Fruit fly (Drosophila melanogaster) whole organism, embryonic: ENCODE results near the gene pim.

Experiments used
- Aef1 ChIP-seq: fragments of 200-800 bp; sonication (Bioruptor generic); IDR thresholded peaks from 3 replicates; pipeline ENCODE4 v1.3.6; 2022; ENCODE audit warnings: missing biosample characterization, missing genetic modification characterization
- Atf3 ChIP-seq: fragments of 200-800 bp; sonication (Bioruptor generic); optimal IDR thresholded peaks from 3 replicates; lab custom pipeline; 2016; ENCODE audit warnings: missing biosample characterization, missing genetic modification characterization
- B-H2 ChIP-seq: fragments of 200-800 bp; sonication (Bioruptor generic); optimal IDR thresholded peaks from 2 replicates; lab custom pipeline; 2018; ENCODE audit warnings: missing biosample characterization, mild to moderate bottlenecking, missing genetic modification characterization
- Blimp-1 ChIP-seq: fragments of 200-800 bp; sonication (Bioruptor generic); optimal IDR thresholded peaks from 3 replicates; lab custom pipeline; 2018; ENCODE audit warnings: missing biosample characterization, missing genetic modification characterization, mild to moderate bottlenecking, moderate library complexity, missing genetic modification reagents
- C15 ChIP-seq: fragments of 200-800 bp; sonication (Bioruptor generic); IDR thresholded peaks from 3 replicates; pipeline ENCODE4 v1.3.6; 2022; ENCODE audit warnings: missing biosample characterization, missing genetic modification characterization
- CG10147 ChIP-seq: fragments of 200-800 bp; sonication (Bioruptor generic); optimal IDR thresholded peaks from 2 replicates; lab custom pipeline; 2019; ENCODE audit warnings: missing biosample characterization, mild to moderate bottlenecking, missing genetic modification characterization, moderate library complexity
- CG1024 ChIP-seq: fragments of 200-800 bp; sonication (Bioruptor generic); IDR thresholded peaks from 2 replicates; pipeline ENCODE4 v1.3.6; 2022; ENCODE audit warnings: missing biosample characterization, missing genetic modification characterization
- CG10431 ChIP-seq: fragments of 200-800 bp; sonication (Bioruptor generic); optimal IDR thresholded peaks from 3 replicates; lab custom pipeline; 2018; ENCODE audit warnings: missing biosample characterization, mild to moderate bottlenecking, missing genetic modification characterization
- CG12104 ChIP-seq: fragments of 200-800 bp; sonication (Bioruptor generic); optimal IDR thresholded peaks from 3 replicates; lab custom pipeline; 2016; ENCODE audit warnings: missing biosample characterization, missing genetic modification characterization
- CG15269 ChIP-seq: fragments of 200-800 bp; sonication (Bioruptor generic); optimal IDR thresholded peaks from 2 replicates; lab custom pipeline; 2018; ENCODE audit warnings: missing biosample characterization, mild to moderate bottlenecking, missing genetic modification characterization, moderate library complexity
- CG17361 ChIP-seq: fragments of 200-800 bp; sonication (Bioruptor generic); IDR thresholded peaks from 3 replicates; pipeline ENCODE4 v1.3.6; 2022; ENCODE audit warnings: missing biosample characterization, missing genetic modification characterization
- CG17829 ChIP-seq: fragments of 200-800 bp; optimal IDR thresholded peaks from 2 replicates; lab custom pipeline; 2019; ENCODE audit warnings: missing biosample characterization, mild to moderate bottlenecking, missing genetic modification characterization, moderate library complexity
- CG2129 ChIP-seq: fragments of 200-800 bp; sonication (Bioruptor generic); IDR thresholded peaks from 2 replicates; pipeline ENCODE4 v1.3.6; 2022; ENCODE audit warnings: missing biosample characterization, missing genetic modification characterization; ENCODE audit not compliant: partially characterized antibody
- CG31388 ChIP-seq: fragments of 200-800 bp; sonication (Bioruptor generic); optimal IDR thresholded peaks from 2 replicates; lab custom pipeline; 2016; ENCODE audit warnings: missing biosample characterization, missing genetic modification characterization
- CG3281 ChIP-seq: fragments of 200-800 bp; sonication (Bioruptor generic); optimal IDR thresholded peaks from 3 replicates; lab custom pipeline; 2017; ENCODE audit warnings: missing biosample characterization, mild to moderate bottlenecking, missing genetic modification characterization
- CG4404 ChIP-seq: fragments of 200-800 bp; sonication (Bioruptor generic); IDR thresholded peaks from 2 replicates; pipeline ENCODE4 v1.3.6; 2022; ENCODE audit warnings: missing biosample characterization, missing genetic modification characterization
- CG4617 ChIP-seq: fragments of 200-800 bp; sonication (Bioruptor generic); optimal IDR thresholded peaks from 3 replicates; lab custom pipeline; 2016; ENCODE audit warnings: missing biosample characterization, missing genetic modification characterization, borderline replicate concordance
- CG8478 ChIP-seq: fragments of >200 bp; optimal IDR thresholded peaks from 2 replicates; lab custom pipeline; 2018
- CG9437 ChIP-seq: fragments of 200-800 bp; sonication (Bioruptor generic); optimal IDR thresholded peaks from 2 replicates; lab custom pipeline; 2018; ENCODE audit warnings: missing biosample characterization, mild to moderate bottlenecking, missing genetic modification characterization
- CG9932 ChIP-seq: fragments of 200-800 bp; sonication (Bioruptor generic); IDR thresholded peaks from 2 replicates; pipeline ENCODE4 v1.3.6; 2022; ENCODE audit warnings: missing biosample characterization, missing genetic modification characterization
- Dp ChIP-seq: fragments of 200-800 bp; sonication (Bioruptor generic); optimal IDR thresholded peaks from 2 replicates; lab custom pipeline; 2018; ENCODE audit warnings: missing biosample characterization, mild to moderate bottlenecking, missing genetic modification characterization, moderate library complexity
- HHEX ChIP-seq: fragments of 200-800 bp; sonication (Bioruptor generic); optimal IDR thresholded peaks from 3 replicates; lab custom pipeline; 2017; ENCODE audit warnings: missing biosample characterization, mild to moderate bottlenecking, missing genetic modification characterization, missing genetic modification reagents
- Hr39 ChIP-seq: fragments of >200 bp; optimal IDR thresholded peaks from 2 replicates; lab custom pipeline; 2017
- Myb ChIP-seq: fragments of 200-800 bp; sonication (Bioruptor generic); optimal IDR thresholded peaks from 2 replicates; lab custom pipeline; 2016; ENCODE audit warnings: missing biosample characterization, missing genetic modification characterization
- NK7.1 ChIP-seq: fragments of 200-800 bp; sonication (Bioruptor generic); optimal IDR thresholded peaks from 3 replicates; lab custom pipeline; 2016; ENCODE audit warnings: missing biosample characterization, missing genetic modification characterization
- Nf-YC ChIP-seq: fragments of 200-800 bp; optimal IDR thresholded peaks from 3 replicates; lab custom pipeline; 2019; ENCODE audit warnings: missing biosample characterization, mild to moderate bottlenecking, missing genetic modification characterization, moderate library complexity
- Optix ChIP-seq: fragments of 200-800 bp; sonication (Bioruptor generic); IDR thresholded peaks from 3 replicates; pipeline ENCODE4 v1.3.6; 2022; ENCODE audit warnings: missing biosample characterization, missing genetic modification characterization
- Ptx1 ChIP-seq: fragments of 200-800 bp; sonication (Bioruptor generic); IDR thresholded peaks from 2 replicates; pipeline ENCODE4 v1.3.6; 2022; ENCODE audit warnings: missing biosample characterization, missing genetic modification characterization
- Xrp1 ChIP-seq: fragments of 200-800 bp; sonication (Bioruptor generic); IDR thresholded peaks from 2 replicates; pipeline ENCODE4 v1.3.6; 2022; ENCODE audit warnings: missing biosample characterization, missing genetic modification characterization
- ac ChIP-seq: fragments of 200-800 bp; sonication (Bioruptor generic); optimal IDR thresholded peaks from 3 replicates; lab custom pipeline; 2017; ENCODE audit warnings: missing biosample characterization, mild to moderate bottlenecking, missing genetic modification characterization
- bigmax ChIP-seq: fragments of 200-800 bp; sonication (Bioruptor generic); optimal IDR thresholded peaks from 2 replicates; lab custom pipeline; 2018; ENCODE audit warnings: missing biosample characterization, mild to moderate bottlenecking, missing genetic modification characterization
- bsh ChIP-seq, 2 experiments: fragments of 200-800 bp; sonication (Bioruptor generic); optimal IDR thresholded peaks; 2 replicates each; lab custom pipeline; 2017 to 2018; ENCODE audit warnings: mild to moderate bottlenecking in 2 of 2, missing biosample characterization in 2 of 2, missing genetic modification characterization in 2 of 2, moderate library complexity in 1 of 2
- cato ChIP-seq: fragments of 200-800 bp; sonication (Bioruptor generic); optimal IDR thresholded peaks from 2 replicates; lab custom pipeline; 2016; ENCODE audit warnings: missing biosample characterization, missing genetic modification characterization, borderline replicate concordance
- chif ChIP-seq, 2 experiments: fragments of 200-800 bp; sonication (Bioruptor generic); optimal IDR thresholded peaks; 3 replicates each; lab custom pipeline; 2016; ENCODE audit warnings: missing biosample characterization in 2 of 2, missing genetic modification characterization in 2 of 2
- corto ChIP-seq: fragments of 200-800 bp; sonication (Bioruptor generic); optimal IDR thresholded peaks from 2 replicates; lab custom pipeline; 2016; ENCODE audit warnings: missing biosample characterization, mild to moderate bottlenecking, missing genetic modification characterization, moderate library complexity
- esg ChIP-seq: fragments of 200-800 bp; sonication (Bioruptor generic); conservative IDR thresholded peaks from 2 replicates; pipeline ENCODE4 v1.3.6; 2022; ENCODE audit warnings: missing biosample characterization, missing genetic modification characterization
- ewg ChIP-seq: fragments of 200-800 bp; sonication (Bioruptor generic); optimal IDR thresholded peaks from 3 replicates; lab custom pipeline; 2017; ENCODE audit warnings: mild to moderate bottlenecking, missing biosample characterization, missing genetic modification reagents, missing genetic modification characterization
- kay ChIP-seq: fragments of 200-800 bp; sonication (Bioruptor generic); optimal IDR thresholded peaks from 2 replicates; lab custom pipeline; 2016; ENCODE audit warnings: missing biosample characterization, missing genetic modification characterization
- mam ChIP-seq: fragments of 200-800 bp; sonication (Bioruptor generic); optimal IDR thresholded peaks from 3 replicates; lab custom pipeline; 2016; ENCODE audit warnings: missing biosample characterization, missing genetic modification characterization
- mld ChIP-seq: fragments of 200-800 bp; sonication (Bioruptor generic); IDR thresholded peaks from 3 replicates; pipeline ENCODE4 v1.3.6; 2022; ENCODE audit warnings: missing biosample characterization, missing genetic modification characterization; ENCODE audit not compliant: partially characterized antibody
- onecut ChIP-seq: fragments of 200-800 bp; sonication (Bioruptor generic); IDR thresholded peaks from 2 replicates; pipeline ENCODE4 v1.3.6; 2022; ENCODE audit warnings: missing biosample characterization, missing genetic modification characterization
- pfk ChIP-seq: fragments of 200-800 bp; sonication (Bioruptor generic); optimal IDR thresholded peaks from 2 replicates; lab custom pipeline; 2018; ENCODE audit warnings: missing biosample characterization, mild to moderate bottlenecking, missing genetic modification characterization, moderate library complexity
- sc ChIP-seq, 3 experiments: fragments of >200 bp in 2 of 3; fragments of 200-800 bp in 1 of 3; sonication (Bioruptor generic) in 1 of 3; optimal IDR thresholded peaks; 2 replicates in 2 of 3; 3 replicates in 1 of 3; lab custom pipeline; 2017; ENCODE audit warnings: mild to moderate bottlenecking in 1 of 3, missing biosample characterization in 1 of 3, missing genetic modification characterization in 1 of 3, missing genetic modification reagents in 1 of 3
- sna ChIP-seq: fragments of 200-800 bp; sonication (Bioruptor generic); IDR thresholded peaks from 2 replicates; pipeline ENCODE4 v1.3.6; 2022; ENCODE audit warnings: missing biosample characterization, missing genetic modification characterization; ENCODE audit not compliant: partially characterized antibody
- tap ChIP-seq: fragments of 200-800 bp; optimal IDR thresholded peaks from 3 replicates; lab custom pipeline; 2019; ENCODE audit warnings: missing biosample characterization, mild to moderate bottlenecking, missing genetic modification characterization, moderate library complexity
- tna ChIP-seq: fragments of 200-800 bp; sonication (Bioruptor generic); IDR thresholded peaks from 2 replicates; pipeline ENCODE4 v1.3.6; 2022; ENCODE audit warnings: missing biosample characterization, missing genetic modification characterization; ENCODE audit not compliant: partially characterized antibody
- tup ChIP-seq: fragments of 200-800 bp; sonication (Bioruptor generic); optimal IDR thresholded peaks from 2 replicates; lab custom pipeline; 2016; ENCODE audit warnings: missing biosample characterization, mild to moderate bottlenecking, missing genetic modification characterization, moderate library complexity
- wor ChIP-seq: fragments of 200-800 bp; sonication (Bioruptor generic); IDR thresholded peaks from 2 replicates; pipeline ENCODE4 v1.3.6; 2022; ENCODE audit warnings: missing biosample characterization, missing genetic modification characterization
- zfh2 ChIP-seq: fragments of 200-800 bp; sonication (Bioruptor generic); optimal IDR thresholded peaks from 2 replicates; lab custom pipeline; 2016; ENCODE audit warnings: missing biosample characterization, missing genetic modification characterization

The pim gene

dm6 chr2L:10331066-10331847, 31.5 kb upstream of the pim start, which contains the start of the genes Schip1 and Cox10 (continued):
- TF ChIP-seq CG3281 (GFP tag; lab: Kevin White, UChicago) (no peak), corto (GFP tag; lab: Kevin White, UChicago) (no peak), NK7.1 (GFP tag; lab: Kevin White, UChicago) (no peak), chif (GFP tag; optimal IDR thresholded peaks at IDR 0.05; lab: Kevin White, UChicago) (no peak), CG17829 (tag; lab: Kevin White, UChicago) (peak; percentile 49), mld (GFP tag; lab: Robert Waterston, UW) (no peak), CG4617 (GFP tag; lab: Kevin White, UChicago) (peak; percentile 18), kay (GFP tag; lab: Kevin White, UChicago) (no peak), bigmax (no peak), Ptx1 (no peak), onecut (no peak), Myb (GFP tag; lab: Kevin White, UChicago) (no peak), CG9932 (no peak), Atf3 (GFP tag; lab: Kevin White, UChicago) (no peak), zfh2 (no peak), Optix (GFP tag; lab: Robert Waterston, UW) (no peak), mam (GFP tag; lab: Kevin White, UChicago) (no peak), Blimp-1 (GFP tag; lab: Kevin White, UChicago) (no peak), tna (GFP tag; lab: Robert Waterston, UW) (no peak), sc (optimal IDR thresholded peaks at IDR 0.05; lab: Kevin White, UChicago) (no peak), sc (GFP tag; optimal IDR thresholded peaks at IDR 0.05; lab: Kevin White, UChicago) (no peak), CG10431 (GFP tag; lab: Kevin White, UChicago) (no peak), CG12104 (GFP tag; lab: Kevin White, UChicago) (no peak), Xrp1 (no peak), CG8478 (lab: Kevin White, UChicago) (no peak), CG17361 (peak; percentile 26; the same call in 1 of the 3 replicates), Dp (GFP tag; lab: Kevin White, UChicago) (peak; percentile 39), wor (GFP tag; lab: Robert Waterston, UW) (no peak), CG31388 (no peak), Hr39 (no peak), esg (GFP tag; lab: Robert Waterston, UW) (no peak), CG4404 (no peak), ac (GFP tag; lab: Kevin White, UChicago) (no peak), sna (GFP tag; lab: Robert Waterston, UW) (no peak), HHEX (GFP tag; lab: Kevin White, UChicago) (no peak), CG10147 (GFP tag; lab: Kevin White, UChicago) (no peak), CG9437 (GFP tag; lab: Kevin White, UChicago) (no peak), CG1024 (GFP tag; lab: Robert Waterston, UW) (no peak), Nf-YC (tag; lab: Kevin White, UChicago) (peak; percentile 33), CG2129 (GFP tag; lab: Robert Waterston, UW) (no peak), bsh (GFP tag; optimal IDR thresholded peaks at IDR 0.05; lab: Kevin White, UChicago) (peak in 1 of 2 experiments; percentile 29), cato (no peak), tup (GFP tag; lab: Kevin White, UChicago) (no peak), C15 (GFP tag; lab: Robert Waterston, UW) (no peak), ewg (GFP tag; lab: Kevin White, UChicago) (peak; percentile 87), pfk (GFP tag; lab: Kevin White, UChicago) (no peak), B-H2 (GFP tag; lab: Kevin White, UChicago) (peak; percentile 5), CG15269 (tag; lab: Kevin White, UChicago) (no peak), Aef1 (no peak), tap (tag; lab: Kevin White, UChicago) (peak; percentile 10)
